Fruit fly (Drosophila melanogaster): ENCODE measurements around the gene fws.

DNA sequence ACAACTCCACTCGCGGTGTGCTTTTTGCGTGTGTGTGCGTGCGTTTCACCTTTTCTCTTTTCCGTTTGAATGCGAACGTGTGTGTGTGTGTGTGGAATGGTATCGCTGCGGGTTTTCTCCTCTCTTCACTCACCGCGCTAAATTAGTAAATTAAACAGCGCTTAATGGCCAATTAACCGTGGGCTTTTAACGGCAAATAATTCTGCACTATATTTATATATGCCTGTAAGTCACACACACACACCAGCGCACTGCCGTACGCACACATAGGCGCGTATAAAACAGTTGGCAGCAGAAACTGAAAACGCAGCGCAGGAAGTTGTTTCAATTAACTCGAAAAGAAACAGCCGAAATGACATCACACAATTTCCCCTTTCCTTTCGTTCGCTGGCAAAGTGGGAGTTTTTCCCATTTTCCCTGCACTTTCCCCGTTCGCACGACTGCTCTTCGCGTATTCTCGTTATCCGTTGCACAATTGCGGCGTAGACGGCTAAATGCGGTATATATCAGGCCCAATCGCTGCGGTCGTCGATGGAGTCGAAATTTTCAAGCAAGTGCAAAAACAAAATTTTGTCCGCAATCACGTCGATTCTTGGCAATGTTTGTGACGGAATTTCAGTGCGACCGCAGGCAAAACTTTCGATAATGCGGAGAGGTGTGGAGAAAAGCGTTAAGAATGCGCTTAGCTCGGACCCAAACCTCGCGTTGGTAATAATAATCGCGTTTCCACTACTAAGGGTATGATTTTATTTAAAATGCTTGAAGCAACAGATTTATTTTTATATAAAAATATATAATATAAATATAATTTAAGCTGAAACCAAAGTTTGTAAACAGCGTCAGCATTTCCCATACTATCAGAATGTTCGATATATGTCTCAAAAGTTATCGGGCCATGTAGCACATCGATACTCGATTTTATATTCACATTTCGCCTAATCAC lies 8.0 kb downstream of the fws start, which contains the start of gene BicD:
- TF ChIP-seq psq (optimal IDR thresholded peaks at IDR 0.05), result no peak
- TF ChIP-seq h (optimal IDR thresholded peaks at IDR 0.05), result no peak
- TF ChIP-seq insv (optimal IDR thresholded peaks at IDR 0.05), result no peak
- no peak for TF ChIP-seq Sin3A (optimal IDR thresholded peaks at IDR 0.05)
